Worm (Caenorhabditis elegans): ENCODE results near the gene C33F10.4.

ce11 chrII:4822610-4823009, 27.0 kb downstream of the C33F10.4 start:
- no peak for TF ChIP-seq him-1 (tag; optimal IDR thresholded peaks at IDR 0.05)
- no peak for TF ChIP-seq W03F9.2 (tag; optimal IDR thresholded peaks at IDR 0.05)
- TF ChIP-seq dao-5 (tag; optimal IDR thresholded peaks at IDR 0.05), result no peak

All from whole organism, L4/young adult.